Fruit fly (Drosophila melanogaster): Measurements from ENCODE around the gene CG33783.
A peak's percentile ranks its signal among the peaks of the same experiment; 100 is the strongest.

The CG33783 gene

DNA sequence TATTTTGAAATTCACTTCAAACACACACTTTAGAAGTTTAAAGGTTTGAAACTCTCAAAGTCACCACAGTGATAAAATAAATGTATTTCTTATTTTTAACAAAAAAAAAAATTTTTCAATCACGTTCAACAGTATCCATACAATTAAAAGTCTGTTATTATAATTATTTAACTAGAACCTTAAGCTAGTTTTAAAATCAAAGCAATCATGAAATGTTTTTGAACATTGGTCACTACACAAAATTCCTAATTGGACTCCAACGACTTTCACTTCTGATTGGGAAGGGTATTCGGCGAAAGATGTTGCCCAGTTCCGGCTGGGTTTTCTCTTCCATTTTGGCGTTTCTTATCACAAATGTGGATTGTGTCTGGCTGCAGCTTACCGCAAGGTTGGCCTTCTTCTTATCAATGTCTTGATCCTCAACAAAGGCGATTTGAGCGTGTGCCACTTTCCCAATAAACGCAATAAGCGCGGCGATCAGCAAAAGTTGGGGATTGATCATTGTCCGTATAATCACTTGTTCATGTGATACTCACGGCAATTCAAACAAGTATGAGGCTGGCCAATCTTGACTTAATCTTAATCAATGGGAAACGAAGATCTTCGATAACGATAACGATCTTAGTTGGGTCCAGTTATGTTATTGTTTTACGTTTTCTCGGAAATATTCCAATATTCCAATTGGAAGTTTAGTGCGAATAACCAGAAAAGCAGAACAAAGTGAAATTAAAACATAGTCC, 18.4 kb upstream of the CG33783 start:
- TF ChIP-seq Sox14 (GFP tag; optimal IDR thresholded peaks at IDR 0.05) = peak; percentile 72
- peak; percentile 77 for TF ChIP-seq Hr4 (GFP tag; optimal IDR thresholded peaks at IDR 0.05)
- TF ChIP-seq cyc (GFP tag; optimal IDR thresholded peaks at IDR 0.05) = peak; percentile 47
- TF ChIP-seq Ets21C (GFP tag; optimal IDR thresholded peaks at IDR 0.05) = peak; percentile 64
- no peak for TF ChIP-seq Gug (GFP tag; IDR thresholded peaks at IDR 0.05)
- peak; percentile 64 for TF ChIP-seq CG3919 (GFP tag; optimal IDR thresholded peaks at IDR 0.05)
- TF ChIP-seq Blimp-1 (GFP tag; optimal IDR thresholded peaks at IDR 0.05) = peak; percentile 47
- TF ChIP-seq Met (GFP tag; optimal IDR thresholded peaks at IDR 0.05) = no peak
- TF ChIP-seq CG11902 (GFP tag; optimal IDR thresholded peaks at IDR 0.05) = no peak
- TF ChIP-seq Sox15 (GFP tag; optimal IDR thresholded peaks at IDR 0.05) = peak; percentile 57
- peak; percentile 59 for TF ChIP-seq CG8319 (GFP tag; optimal IDR thresholded peaks at IDR 0.05)
- TF ChIP-seq spab (GFP tag; optimal IDR thresholded peaks at IDR 0.05) = no peak
- peak; percentile 39 for TF ChIP-seq CG6808 (GFP tag; optimal IDR thresholded peaks at IDR 0.05)
- no peak for TF ChIP-seq CG16779 (tag; optimal IDR thresholded peaks at IDR 0.05)
- TF ChIP-seq Hr39 (GFP tag; optimal IDR thresholded peaks at IDR 0.05) = peak; percentile 65
- TF ChIP-seq CG6854 (GFP tag; optimal IDR thresholded peaks at IDR 0.05) = peak; percentile 17
- TF ChIP-seq CG15336 (GFP tag; IDR thresholded peaks at IDR 0.05) = no peak
- TF ChIP-seq Hr38 (GFP tag; optimal IDR thresholded peaks at IDR 0.05) = no peak
- peak; percentile 75 for TF ChIP-seq lz (GFP tag; optimal IDR thresholded peaks at IDR 0.05)
- TF ChIP-seq ss (GFP tag; optimal IDR thresholded peaks at IDR 0.05) = peak in 1 of 2 experiments; percentile 63
- TF ChIP-seq acj6 (GFP tag; optimal IDR thresholded peaks at IDR 0.05) = peak; percentile 69
- peak; percentile 93 for TF ChIP-seq Eip78C (GFP tag)
- TF ChIP-seq Sox102F (GFP tag; optimal IDR thresholded peaks at IDR 0.05) = peak; percentile 83
- peak; percentile 69; the same call in 2 of the 3 replicates for TF ChIP-seq CG8119 (GFP tag; IDR thresholded peaks at IDR 0.05)
- peak; percentile 31 for TF ChIP-seq CG10631 (GFP tag; optimal IDR thresholded peaks at IDR 0.05)
- TF ChIP-seq net (GFP tag; optimal IDR thresholded peaks at IDR 0.05) = peak; percentile 65
- TF ChIP-seq CG32006 (GFP tag; optimal IDR thresholded peaks at IDR 0.05) = peak; percentile 87
- no peak for TF ChIP-seq eg (GFP tag; IDR thresholded peaks at IDR 0.05)
- peak; percentile 62 for TF ChIP-seq CG8632 (GFP tag; optimal IDR thresholded peaks at IDR 0.05)
- peak; percentile 57 for TF ChIP-seq CG10669 (GFP tag; optimal IDR thresholded peaks at IDR 0.05)
- TF ChIP-seq dsx (GFP tag; optimal IDR thresholded peaks at IDR 0.05; ENCODE audit: poor library complexity, severe bottlenecking) = peak; percentile 16
- TF ChIP-seq CG3032 (tag; optimal IDR thresholded peaks at IDR 0.05) = peak; percentile 59
- TF ChIP-seq CG7368 (GFP tag; optimal IDR thresholded peaks at IDR 0.05) = peak; percentile 29
- no peak for TF ChIP-seq Smox (GFP tag; optimal IDR thresholded peaks at IDR 0.05)
- TF ChIP-seq CG6792 (GFP tag; optimal IDR thresholded peaks at IDR 0.05) = peak; percentile 71
- no peak for TF ChIP-seq CG9139 (GFP tag; optimal IDR thresholded peaks at IDR 0.05)
- TF ChIP-seq CG31627 (GFP tag; optimal IDR thresholded peaks at IDR 0.05) = peak; percentile 57
- peak; percentile 85 for TF ChIP-seq esn (GFP tag; optimal IDR thresholded peaks at IDR 0.05)
- no peak for TF ChIP-seq CG1621 (tag; optimal IDR thresholded peaks at IDR 0.05)
- no peak for TF ChIP-seq CG6276 (GFP tag; optimal IDR thresholded peaks at IDR 0.05)
- TF ChIP-seq dac (GFP tag; optimal IDR thresholded peaks at IDR 0.05) = peak; percentile 5
- peak in 1 of 2 experiments; percentile 60 for TF ChIP-seq salr (GFP tag; optimal IDR thresholded peaks at IDR 0.05)
- TF ChIP-seq CG4318 (GFP tag; optimal IDR thresholded peaks at IDR 0.05) = no peak
- TF ChIP-seq OdsH (GFP tag; optimal IDR thresholded peaks at IDR 0.05) = peak; percentile 75
- TF ChIP-seq vri (GFP tag; optimal IDR thresholded peaks at IDR 0.05) = peak; percentile 63
- peak; percentile 75 for TF ChIP-seq CG34406 (GFP tag; optimal IDR thresholded peaks at IDR 0.05)
- TF ChIP-seq svp (GFP tag) = peak; percentile 95
- TF ChIP-seq fd85E (GFP tag; optimal IDR thresholded peaks at IDR 0.05) = no peak
- TF ChIP-seq topi (GFP tag; optimal IDR thresholded peaks at IDR 0.05) = peak; percentile 77
- TF ChIP-seq achi (GFP tag; optimal IDR thresholded peaks at IDR 0.05) = peak; percentile 63
- no peak for TF ChIP-seq CG6163 (GFP tag; IDR thresholded peaks at IDR 0.05)

All from whole organism, prepupa.